Worm (Caenorhabditis elegans): ENCODE results near the gene srg-62.

srg-62 gene

ce11 chrV:2711429-2711828, 30.8 kb downstream of the srg-62 start, which contains the start of gene C24B9.3:
C24B9.3 (minus strand) TSS chrV:2711599.
- TF ChIP-seq cog-1 (tag; optimal IDR thresholded peaks at IDR 0.05) (no peak), ref-1 (GFP tag; conservative IDR thresholded peaks at IDR 0.05) (no peak), med-1 (GFP tag; optimal IDR thresholded peaks at IDR 0.05; ENCODE audit: insufficient read depth) (no peak), tab-1 (GFP tag; IDR thresholded peaks at IDR 0.05) (no peak), ztf-29 (GFP tag; IDR thresholded peaks at IDR 0.05) (no peak), ztf-23 (GFP tag; IDR thresholded peaks at IDR 0.05) (no peak), T22C8.4 (GFP tag; IDR thresholded peaks at IDR 0.05) (no peak), flt-1 (GFP tag; IDR thresholded peaks at IDR 0.05) (no peak), klf-2 (GFP tag; conservative IDR thresholded peaks at IDR 0.05) (no peak)

ce11 chrV:2710192-2710591, 32.0 kb downstream of the srg-62 start:
- no peak for TF ChIP-seq flt-1 (GFP tag; IDR thresholded peaks at IDR 0.05)
- no peak for TF ChIP-seq T22C8.4 (GFP tag; IDR thresholded peaks at IDR 0.05)
- no peak for TF ChIP-seq ref-1 (GFP tag; conservative IDR thresholded peaks at IDR 0.05)
- TF ChIP-seq ztf-23 (GFP tag; IDR thresholded peaks at IDR 0.05) = no peak
- no peak for TF ChIP-seq ztf-29 (GFP tag; IDR thresholded peaks at IDR 0.05)
- TF ChIP-seq tab-1 (GFP tag; IDR thresholded peaks at IDR 0.05) = no peak
- no peak for TF ChIP-seq med-1 (GFP tag; optimal IDR thresholded peaks at IDR 0.05; ENCODE audit: insufficient read depth)
- TF ChIP-seq klf-2 (GFP tag; conservative IDR thresholded peaks at IDR 0.05) = no peak
- no peak for TF ChIP-seq cog-1 (tag; optimal IDR thresholded peaks at IDR 0.05)

- TF ChIP-seq ztf-23 (GFP tag; IDR thresholded peaks at IDR 0.05) (no peak), tab-1 (GFP tag; IDR thresholded peaks at IDR 0.05) (no peak), med-1 (GFP tag; optimal IDR thresholded peaks at IDR 0.05; ENCODE audit: insufficient read depth) (no peak), flt-1 (GFP tag; IDR thresholded peaks at IDR 0.05) (no peak), klf-2 (GFP tag; conservative IDR thresholded peaks at IDR 0.05) (no peak), ztf-29 (GFP tag; IDR thresholded peaks at IDR 0.05) (no peak), T22C8.4 (GFP tag; IDR thresholded peaks at IDR 0.05) (no peak), cog-1 (tag; optimal IDR thresholded peaks at IDR 0.05) (no peak), ref-1 (GFP tag; conservative IDR thresholded peaks at IDR 0.05) (no peak)
These were observed 35.8 kb downstream of the srg-62 start for ce11 chrV:2706379-2706778.

ce11 chrV:2703299-2703698, 38.9 kb downstream of the srg-62 start:
- TF ChIP-seq cog-1 (tag; optimal IDR thresholded peaks at IDR 0.05) (no peak), ref-1 (GFP tag; conservative IDR thresholded peaks at IDR 0.05) (no peak), ztf-29 (GFP tag; IDR thresholded peaks at IDR 0.05) (no peak), ztf-23 (GFP tag; IDR thresholded peaks at IDR 0.05) (no peak), T22C8.4 (GFP tag; IDR thresholded peaks at IDR 0.05) (no peak), med-1 (GFP tag; optimal IDR thresholded peaks at IDR 0.05; ENCODE audit: insufficient read depth) (no peak), klf-2 (GFP tag; conservative IDR thresholded peaks at IDR 0.05) (no peak), flt-1 (GFP tag; IDR thresholded peaks at IDR 0.05) (no peak)

ce11 chrV:2702883-2703282, 39.3 kb downstream of the srg-62 start:
- TF ChIP-seq ref-1 (GFP tag; conservative IDR thresholded peaks at IDR 0.05) = no peak
- no peak for TF ChIP-seq klf-2 (GFP tag; conservative IDR thresholded peaks at IDR 0.05)
- no peak for TF ChIP-seq cog-1 (tag; optimal IDR thresholded peaks at IDR 0.05)
- no peak for TF ChIP-seq ztf-29 (GFP tag; IDR thresholded peaks at IDR 0.05)
- no peak for TF ChIP-seq flt-1 (GFP tag; IDR thresholded peaks at IDR 0.05)
- TF ChIP-seq ztf-23 (GFP tag; IDR thresholded peaks at IDR 0.05) = no peak
- TF ChIP-seq T22C8.4 (GFP tag; IDR thresholded peaks at IDR 0.05) = no peak
- TF ChIP-seq tab-1 (GFP tag; IDR thresholded peaks at IDR 0.05) = no peak
- no peak for TF ChIP-seq med-1 (GFP tag; optimal IDR thresholded peaks at IDR 0.05; ENCODE audit: insufficient read depth)

- TF ChIP-seq ztf-23 (GFP tag; IDR thresholded peaks at IDR 0.05) (no peak), tab-1 (GFP tag; IDR thresholded peaks at IDR 0.05) (no peak), cog-1 (tag; optimal IDR thresholded peaks at IDR 0.05) (no peak), ztf-29 (GFP tag; IDR thresholded peaks at IDR 0.05) (no peak), med-1 (GFP tag; optimal IDR thresholded peaks at IDR 0.05; ENCODE audit: insufficient read depth) (no peak), flt-1 (GFP tag; IDR thresholded peaks at IDR 0.05) (no peak), T22C8.4 (GFP tag; IDR thresholded peaks at IDR 0.05) (no peak), ref-1 (GFP tag; conservative IDR thresholded peaks at IDR 0.05) (no peak), klf-2 (GFP tag; conservative IDR thresholded peaks at IDR 0.05) (no peak)
These were observed 43.4 kb downstream of the srg-62 start, which contains the start of gene nuo-5 for ce11 chrV:2698826-2699225. nuo-5 (plus strand) TSS chrV:2698972.

- TF ChIP-seq cog-1 (tag; optimal IDR thresholded peaks at IDR 0.05) (no peak), med-1 (GFP tag; optimal IDR thresholded peaks at IDR 0.05; ENCODE audit: insufficient read depth) (peak; percentile 12), tab-1 (GFP tag; IDR thresholded peaks at IDR 0.05) (no peak), flt-1 (GFP tag; IDR thresholded peaks at IDR 0.05) (0 out of 2 replicates have a peak, but pooled peaks have one; percentile 58), ztf-29 (GFP tag; IDR thresholded peaks at IDR 0.05) (no peak), klf-2 (GFP tag; conservative IDR thresholded peaks at IDR 0.05) (no peak), ref-1 (GFP tag; conservative IDR thresholded peaks at IDR 0.05) (no peak), T22C8.4 (GFP tag; IDR thresholded peaks at IDR 0.05) (no peak), ztf-23 (GFP tag; IDR thresholded peaks at IDR 0.05) (no peak)
These were observed 44.5 kb downstream of the srg-62 start for ce11 chrV:2697693-2698092.

ce11 chrV:2695935-2696334, 46.3 kb downstream of the srg-62 start, which contains the start of gene Y45G12B.3:
Y45G12B.3 (minus strand) TSS chrV:2696254.
- TF ChIP-seq med-1 (GFP tag; optimal IDR thresholded peaks at IDR 0.05; ENCODE audit: insufficient read depth) = no peak
- TF ChIP-seq ztf-29 (GFP tag; IDR thresholded peaks at IDR 0.05) = no peak
- no peak for TF ChIP-seq ref-1 (GFP tag; conservative IDR thresholded peaks at IDR 0.05)
- no peak for TF ChIP-seq cog-1 (tag; optimal IDR thresholded peaks at IDR 0.05)
- no peak for TF ChIP-seq klf-2 (GFP tag; conservative IDR thresholded peaks at IDR 0.05)
- no peak for TF ChIP-seq ztf-23 (GFP tag; IDR thresholded peaks at IDR 0.05)
- no peak for TF ChIP-seq T22C8.4 (GFP tag; IDR thresholded peaks at IDR 0.05)
- no peak for TF ChIP-seq flt-1 (GFP tag; IDR thresholded peaks at IDR 0.05)

ce11 chrV:2694389-2694788, 47.8 kb downstream of the srg-62 start, which contains the start of gene Y45G12B.2:
Y45G12B.2 (plus strand) TSS chrV:2694771.
- TF ChIP-seq flt-1 (GFP tag; IDR thresholded peaks at IDR 0.05) (no peak), klf-2 (GFP tag; conservative IDR thresholded peaks at IDR 0.05) (0 out of 2 replicates have a peak, but pooled peaks have one; percentile 25), cog-1 (tag; optimal IDR thresholded peaks at IDR 0.05) (no peak), ztf-23 (GFP tag; IDR thresholded peaks at IDR 0.05) (no peak), med-1 (GFP tag; optimal IDR thresholded peaks at IDR 0.05; ENCODE audit: insufficient read depth) (no peak)

ce11 chrV:2690948-2691347, 51.2 kb downstream of the srg-62 start:
- TF ChIP-seq ref-1 (GFP tag; conservative IDR thresholded peaks at IDR 0.05) (no peak), tab-1 (GFP tag; IDR thresholded peaks at IDR 0.05) (no peak), ztf-29 (GFP tag; IDR thresholded peaks at IDR 0.05) (no peak), klf-2 (GFP tag; conservative IDR thresholded peaks at IDR 0.05) (no peak), ztf-23 (GFP tag; IDR thresholded peaks at IDR 0.05) (no peak), flt-1 (GFP tag; IDR thresholded peaks at IDR 0.05) (no peak), T22C8.4 (GFP tag; IDR thresholded peaks at IDR 0.05) (no peak), cog-1 (tag; optimal IDR thresholded peaks at IDR 0.05) (no peak), med-1 (GFP tag; optimal IDR thresholded peaks at IDR 0.05; ENCODE audit: insufficient read depth) (no peak)

Data from whole organism, midembryonic.